Worm (Caenorhabditis elegans) whole organism, L1 larva: ENCODE data around the gene C14F11.7.

Experiments used
- aly-2 ChIP-seq: fragments of 150-350 bp; optimal IDR thresholded peaks from 2 replicates; lab custom pipeline; 2014; ENCODE audit warnings: missing biosample characterization, missing genetic modification characterization
- nhr-12 ChIP-seq: sonication (generic microtip); optimal IDR thresholded peaks from 2 replicates; lab custom pipeline; 2017; ENCODE audit warnings: missing biosample characterization, missing genetic modification characterization
- nhr-77 ChIP-seq: fragments of 150-350 bp; optimal IDR thresholded peaks from 2 replicates; lab custom pipeline; 2014; ENCODE audit warnings: missing biosample characterization, missing genetic modification characterization
- unc-130 ChIP-seq: fragments of 150-350 bp; optimal IDR thresholded peaks from 2 replicates; lab custom pipeline; 2017; ENCODE audit warnings: missing biosample characterization, missing genetic modification characterization, inconsistent platforms
- xbp-1 ChIP-seq: sonication (generic microtip); optimal IDR thresholded peaks from 2 replicates; lab custom pipeline; 2016; ENCODE audit warnings: missing genetic modification characterization, missing compliant biosample characterization

- no peak for TF ChIP-seq aly-2 (tag; lab: Kevin White, UChicago)
- TF ChIP-seq nhr-77, result no peak
- no peak for TF ChIP-seq nhr-12 (tag; lab: Kevin White, UChicago)
- no peak for TF ChIP-seq unc-130
- TF ChIP-seq xbp-1 (tag; lab: Kevin White, UChicago), result no peak
Measured at ce11 chrX:6177944-6178566, 30.3 kb downstream of the C14F11.7 start, which contains the start of the genes T25B2.4 and T13C5.3.
